Fruit fly (Drosophila melanogaster) whole organism, embryonic: Measurements from ENCODE around the gene CG13623.

Experiments used
- Bgb ChIP-seq: fragments of 200-800 bp; sonication (Bioruptor generic); IDR thresholded peaks from 2 replicates; pipeline ENCODE4 v1.3.6; 2022; ENCODE audit warnings: missing biosample characterization, missing genetic modification characterization; ENCODE audit not compliant: partially characterized antibody
- Blimp-1 ChIP-seq: fragments of 200-800 bp; sonication (Bioruptor generic); optimal IDR thresholded peaks from 3 replicates; lab custom pipeline; 2018; ENCODE audit warnings: missing biosample characterization, missing genetic modification characterization, mild to moderate bottlenecking, moderate library complexity, missing genetic modification reagents
- CG11456 ChIP-seq: fragments of 200-800 bp; sonication (Bioruptor generic); IDR thresholded peaks from 3 replicates; pipeline ENCODE4 v1.3.6; 2022; ENCODE audit warnings: missing biosample characterization, missing genetic modification characterization
- CG13287 ChIP-seq: fragments of 200-800 bp; sonication (Bioruptor generic); IDR thresholded peaks from 2 replicates; pipeline ENCODE4 v1.3.6; 2022; ENCODE audit warnings: missing biosample characterization, missing genetic modification characterization; ENCODE audit not compliant: partially characterized antibody
- CG1603 ChIP-seq: fragments of 200-800 bp; sonication (Bioruptor generic); optimal IDR thresholded peaks from 2 replicates; lab custom pipeline; 2019; ENCODE audit warnings: missing biosample characterization, mild to moderate bottlenecking, missing genetic modification characterization, moderate library complexity
- CG16815 ChIP-seq: fragments of 200-800 bp; sonication (Bioruptor generic); optimal IDR thresholded peaks from 3 replicates; lab custom pipeline; 2017; ENCODE audit warnings: missing biosample characterization, mild to moderate bottlenecking, missing genetic modification characterization
- CG17328 ChIP-seq: fragments of 200-800 bp; sonication (Bioruptor generic); IDR thresholded peaks from 2 replicates; pipeline ENCODE4 v1.3.6; 2022; ENCODE audit warnings: missing biosample characterization, missing genetic modification characterization
- CG17612 ChIP-seq: fragments of 200-800 bp; sonication (Bioruptor generic); IDR thresholded peaks from 2 replicates; pipeline ENCODE4 v1.3.6; 2022; ENCODE audit warnings: missing biosample characterization, missing genetic modification characterization
- CG17912 ChIP-seq: fragments of 200-800 bp; sonication (Bioruptor generic); optimal IDR thresholded peaks from 2 replicates; lab custom pipeline; 2018; ENCODE audit warnings: missing biosample characterization, mild to moderate bottlenecking, missing genetic modification characterization
- CG1832 ChIP-seq: fragments of 200-800 bp; sonication (Bioruptor generic); optimal IDR thresholded peaks from 2 replicates; lab custom pipeline; 2017; ENCODE audit warnings: missing biosample characterization, mild to moderate bottlenecking, missing genetic modification characterization, inconsistent platforms
- CG2116 ChIP-seq: fragments of 200-800 bp; sonication (Bioruptor generic); optimal IDR thresholded peaks from 3 replicates; lab custom pipeline; 2018; ENCODE audit warnings: missing biosample characterization, mild to moderate bottlenecking, missing genetic modification characterization
- CG2875 ChIP-seq: fragments of 200-800 bp; sonication (Bioruptor generic); optimal IDR thresholded peaks from 2 replicates; lab custom pipeline; 2017; ENCODE audit warnings: missing biosample characterization, mild to moderate bottlenecking, missing genetic modification characterization, missing genetic modification reagents
- CG33213 ChIP-seq: fragments of 200-800 bp; sonication (Bioruptor generic); optimal IDR thresholded peaks from 3 replicates; lab custom pipeline; 2016; ENCODE audit warnings: missing biosample characterization, missing genetic modification characterization
- CG34376 ChIP-seq: fragments of 200-800 bp; sonication (Bioruptor generic); optimal IDR thresholded peaks from 2 replicates; lab custom pipeline; 2018; ENCODE audit warnings: missing biosample characterization, mild to moderate bottlenecking, missing genetic modification characterization
- CG4282 ChIP-seq: fragments of 200-800 bp; sonication (Bioruptor generic); optimal IDR thresholded peaks from 2 replicates; lab custom pipeline; 2016; ENCODE audit warnings: missing biosample characterization, missing genetic modification characterization
- CG5245 ChIP-seq: fragments of 200-800 bp; sonication (Bioruptor generic); optimal IDR thresholded peaks from 3 replicates; lab custom pipeline; 2016; ENCODE audit warnings: missing biosample characterization, missing genetic modification characterization
- CG5953 ChIP-seq: fragments of 200-800 bp; sonication (Bioruptor generic); IDR thresholded peaks from 2 replicates; pipeline ENCODE4 v1.3.6; 2022; ENCODE audit warnings: missing biosample characterization, missing genetic modification characterization
- CG6175 ChIP-seq: fragments of 200-800 bp; sonication (Bioruptor generic); IDR thresholded peaks from 3 replicates; pipeline ENCODE4 v1.3.6; 2022; ENCODE audit warnings: missing biosample characterization, missing genetic modification characterization
- CG8290 ChIP-seq, 3 experiments: fragments of 200-800 bp; sonication (Bioruptor generic); optimal IDR thresholded peaks; 2 replicates each; lab custom pipeline; 2016 to 2019; ENCODE audit warnings: missing biosample characterization in 3 of 3, missing genetic modification characterization in 3 of 3, mild to moderate bottlenecking in 2 of 3, moderate library complexity in 1 of 3
- Eip74EF ChIP-seq, 2 experiments: fragments of 200-800 bp in 1 of 2; fragments of >200 bp in 1 of 2; sonication (Bioruptor generic) in 1 of 2; optimal IDR thresholded peaks; 2 replicates each; lab custom pipeline; 2017 to 2019; ENCODE audit warnings: missing biosample characterization in 2 of 2, missing genetic modification characterization in 2 of 2, mild to moderate bottlenecking in 1 of 2, moderate library complexity in 1 of 2
- Fer1 ChIP-seq: fragments of 200-800 bp; sonication (Bioruptor generic); optimal IDR thresholded peaks from 2 replicates; lab custom pipeline; 2017; ENCODE audit warnings: missing biosample characterization, mild to moderate bottlenecking, missing genetic modification characterization
- Hmx ChIP-seq: fragments of 200-800 bp; sonication (Bioruptor generic); optimal IDR thresholded peaks from 2 replicates; lab custom pipeline; 2016; ENCODE audit warnings: missing biosample characterization, missing genetic modification characterization
- Hr39 ChIP-seq: fragments of >200 bp; optimal IDR thresholded peaks from 2 replicates; lab custom pipeline; 2017
- Kr ChIP-seq: fragments of 200-800 bp; sonication (Bioruptor generic); optimal IDR thresholded peaks from 2 replicates; lab custom pipeline; 2017; ENCODE audit warnings: missing biosample characterization, mild to moderate bottlenecking, missing genetic modification characterization
- Lhr ChIP-seq: fragments of 200-800 bp; sonication (Bioruptor generic); optimal IDR thresholded peaks from 3 replicates; lab custom pipeline; 2017; ENCODE audit warnings: mild to moderate bottlenecking, missing biosample characterization, missing genetic modification reagents, missing genetic modification characterization
- Mad ChIP-seq: fragments of 200-800 bp; sonication (Bioruptor generic); optimal IDR thresholded peaks from 2 replicates; lab custom pipeline; 2016; ENCODE audit warnings: missing biosample characterization, missing genetic modification characterization
- Med ChIP-seq: fragments of 200-800 bp; sonication (Bioruptor generic); peaks from one replicate; lab custom pipeline; 2016; ENCODE audit warnings: missing biosample characterization, missing genetic modification characterization, mild to moderate bottlenecking, inconsistent platforms, moderate library complexity
- NK7.1 ChIP-seq: fragments of 200-800 bp; sonication (Bioruptor generic); optimal IDR thresholded peaks from 3 replicates; lab custom pipeline; 2016; ENCODE audit warnings: missing biosample characterization, missing genetic modification characterization
- Nf-YC ChIP-seq: fragments of 200-800 bp; optimal IDR thresholded peaks from 3 replicates; lab custom pipeline; 2019; ENCODE audit warnings: missing biosample characterization, mild to moderate bottlenecking, missing genetic modification characterization, moderate library complexity
- Poxn ChIP-seq: fragments of 200-800 bp; sonication (Bioruptor generic); IDR thresholded peaks from 2 replicates; pipeline ENCODE4 v1.3.6; 2022; ENCODE audit warnings: missing biosample characterization, missing genetic modification characterization
- Scr ChIP-seq: fragments of 200-800 bp; sonication (Bioruptor generic); IDR thresholded peaks from 2 replicates; pipeline ENCODE4 v1.3.6; 2022; ENCODE audit warnings: missing biosample characterization, missing genetic modification characterization; ENCODE audit not compliant: partially characterized antibody
- Tbp ChIP-seq: fragments of >200 bp; optimal IDR thresholded peaks from 2 replicates; lab custom pipeline; 2018; ENCODE audit warnings: missing biosample characterization, missing genetic modification characterization
- abd-A ChIP-seq: fragments of 200-800 bp; sonication (Bioruptor generic); optimal IDR thresholded peaks from 3 replicates; lab custom pipeline; 2019; ENCODE audit warnings: missing biosample characterization, mild to moderate bottlenecking, missing genetic modification characterization, moderate library complexity
- chinmo ChIP-seq: fragments of 200-800 bp; sonication (Bioruptor generic); IDR thresholded peaks from 4 replicates; pipeline ENCODE4 v1.3.6; 2022; ENCODE audit warnings: missing biosample characterization, missing genetic modification characterization; ENCODE audit not compliant: partially characterized antibody
- crp ChIP-seq, 2 experiments: fragments of 200-800 bp; sonication (Bioruptor generic); optimal IDR thresholded peaks; 2 replicates in 1 of 2; 3 replicates in 1 of 2; lab custom pipeline; 2017; ENCODE audit warnings: missing biosample characterization in 2 of 2, missing genetic modification characterization in 2 of 2, mild to moderate bottlenecking in 1 of 2, moderate library complexity in 1 of 2
- ham ChIP-seq: fragments of 200-800 bp; sonication (Bioruptor generic); IDR thresholded peaks from 2 replicates; pipeline ENCODE4 v1.3.6; 2022; ENCODE audit warnings: missing biosample characterization, missing genetic modification characterization
- otp ChIP-seq: fragments of 200-800 bp; sonication (Bioruptor generic); IDR thresholded peaks from 3 replicates; pipeline ENCODE4, ENCODE4 v1.3.6; 2022; ENCODE audit warnings: missing biosample characterization, missing genetic modification characterization
- pnt ChIP-seq: fragments of 200-800 bp; sonication (Bioruptor generic); optimal IDR thresholded peaks from 3 replicates; lab custom pipeline; 2016; ENCODE audit warnings: missing biosample characterization, missing genetic modification characterization
- row ChIP-seq: fragments of 200-800 bp; sonication (Bioruptor generic); IDR thresholded peaks from 3 replicates; pipeline ENCODE4 v1.3.6; 2022; ENCODE audit warnings: missing biosample characterization, missing genetic modification characterization
- vnd ChIP-seq: fragments of 200-800 bp; sonication (Bioruptor generic); IDR thresholded peaks from 3 replicates; pipeline ENCODE4 v1.3.6; 2022; ENCODE audit warnings: missing biosample characterization, missing genetic modification characterization; ENCODE audit not compliant: partially characterized antibody
- vvl ChIP-seq: fragments of 200-800 bp; sonication (Bioruptor generic); IDR thresholded peaks from 2 replicates; pipeline ENCODE4 v1.3.6; 2022; ENCODE audit warnings: missing biosample characterization, missing genetic modification characterization

Gene CG13623

dm6 chr3R:24524426-24524974, 5.9 kb downstream of the CG13623 start, which contains the start of gene Jhbp12 (continued):
- TF ChIP-seq Med (peak; percentile 72), vvl (GFP tag; lab: Robert Waterston, UW) (0 out of 2 replicates have a peak, but pooled peaks have one; percentile 27), pnt (GFP tag; lab: Kevin White, UChicago) (no peak), CG17612 (no peak), CG1603 (tag; lab: Kevin White, UChicago) (peak; percentile 16), chinmo (GFP tag; lab: Robert Waterston, UW) (peak; percentile 73; the same call in 1 of the 4 replicates), Kr (GFP tag; lab: Kevin White, UChicago) (no peak), CG1832 (GFP tag; lab: Kevin White, UChicago) (no peak), CG13287 (peak; percentile 43; the same call in 1 of the 2 replicates), crp (GFP tag; optimal IDR thresholded peaks at IDR 0.05; lab: Kevin White, UChicago) (no peak), Lhr (GFP tag; lab: Kevin White, UChicago) (no peak), CG34376 (GFP tag; lab: Kevin White, UChicago) (no peak), CG11456 (no peak), CG17328 (GFP tag; lab: Robert Waterston, UW) (no peak), CG6175 (no peak), CG4282 (GFP tag; lab: Kevin White, UChicago) (no peak), Nf-YC (tag; lab: Kevin White, UChicago) (peak; percentile 14), Scr (no peak), row (GFP tag; lab: Robert Waterston, UW) (no peak), Mad (GFP tag; lab: Kevin White, UChicago) (no peak), CG17912 (GFP tag; lab: Kevin White, UChicago) (no peak), Bgb (GFP tag; lab: Robert Waterston, UW) (peak; percentile 32; the same call in 1 of the 2 replicates), CG5245 (GFP tag; lab: Kevin White, UChicago) (no peak), CG8290 (GFP tag; optimal IDR thresholded peaks at IDR 0.05; lab: Kevin White, UChicago) (no peak), CG8290 (tag; optimal IDR thresholded peaks at IDR 0.05; lab: Kevin White, UChicago) (peak in 1 of 2 experiments; percentile 6), Hmx (no peak), CG16815 (GFP tag; lab: Kevin White, UChicago) (no peak), Hr39 (no peak), Fer1 (GFP tag; lab: Kevin White, UChicago) (no peak), CG5953 (GFP tag; lab: Robert Waterston, UW) (no peak), Poxn (GFP tag; lab: Robert Waterston, UW) (no peak), Tbp (no peak), Blimp-1 (GFP tag; lab: Kevin White, UChicago) (peak; percentile 87), Eip74EF (GFP tag; optimal IDR thresholded peaks at IDR 0.05; lab: Kevin White, UChicago) (peak in 1 of 2 experiments; percentile 39), CG33213 (GFP tag; lab: Kevin White, UChicago) (no peak), vnd (GFP tag; lab: Robert Waterston, UW) (0 out of 3 replicates have a peak, but pooled peaks have one; percentile 32), CG2116 (GFP tag; lab: Kevin White, UChicago) (no peak), ham (GFP tag; lab: Robert Waterston, UW) (no peak), NK7.1 (GFP tag; lab: Kevin White, UChicago) (no peak), otp (GFP tag; lab: Robert Waterston, UW) (no peak), CG2875 (GFP tag; lab: Kevin White, UChicago) (no peak), abd-A (tag; lab: Kevin White, UChicago) (peak; percentile 27)
- TF ChIP-seq, all 482 proteins: peak for 20
